Worm (Caenorhabditis elegans) whole organism, L4/young adult: ENCODE results near the gene srd-18.

Source experiments
- W03F9.2 ChIP-seq: fragments of 150-350 bp; optimal IDR thresholded peaks from 2 replicates; lab custom pipeline; 2014; ENCODE audit warnings: missing biosample characterization, missing genetic modification characterization
- dao-5 ChIP-seq: sonication (generic microtip); optimal IDR thresholded peaks from 2 replicates; lab custom pipeline; 2016; ENCODE audit warnings: missing genotype, missing genetic modification characterization, moderate library complexity, missing compliant biosample characterization

ce11 chrV:13380980-13381379 is 45.7 kb downstream of the srd-18 start, which contains the start of gene cpz-2:
- TF ChIP-seq dao-5 (tag; lab: Kevin White, UChicago) (no peak), W03F9.2 (tag; lab: Kevin White, UChicago) (no peak)
